Fruit fly (Drosophila melanogaster) whole organism, embryonic: ENCODE data around the gene RpS2.
A peak's percentile ranks its signal among the peaks of the same experiment; 100 is the strongest.

Source experiments
- Abd-B ChIP-seq: fragments of 200-800 bp; sonication (Bioruptor generic); optimal IDR thresholded peaks from 2 replicates; lab custom pipeline; 2018; ENCODE audit warnings: missing biosample characterization, mild to moderate bottlenecking, missing genetic modification characterization, moderate library complexity
- Antp ChIP-seq: fragments of 200-800 bp; sonication (Bioruptor generic); optimal IDR thresholded peaks from 3 replicates; lab custom pipeline; 2016; ENCODE audit warnings: missing biosample characterization, missing genetic modification characterization
- Asciz ChIP-seq: fragments of 200-800 bp; sonication (Bioruptor generic); optimal IDR thresholded peaks from 2 replicates; lab custom pipeline; 2017; ENCODE audit warnings: missing biosample characterization, mild to moderate bottlenecking, missing genetic modification characterization, missing genetic modification reagents
- Awh ChIP-seq: fragments of 200-800 bp; sonication (Bioruptor generic); IDR thresholded peaks from 2 replicates; pipeline ENCODE4, ENCODE4 v1.3.6; 2022; ENCODE audit warnings: missing biosample characterization, missing genetic modification characterization
- CG10147 ChIP-seq: fragments of 200-800 bp; sonication (Bioruptor generic); optimal IDR thresholded peaks from 2 replicates; lab custom pipeline; 2019; ENCODE audit warnings: missing biosample characterization, mild to moderate bottlenecking, missing genetic modification characterization, moderate library complexity
- CG10565 ChIP-seq: fragments of 200-800 bp; sonication (Bioruptor generic); optimal IDR thresholded peaks from 3 replicates; lab custom pipeline; 2016; ENCODE audit warnings: missing biosample characterization, mild to moderate bottlenecking, missing genetic modification characterization
- CG11504 ChIP-seq: fragments of 200-800 bp; sonication (Bioruptor generic); optimal IDR thresholded peaks from 3 replicates; lab custom pipeline; 2019; ENCODE audit warnings: missing biosample characterization, mild to moderate bottlenecking, missing genetic modification characterization, moderate library complexity
- CG12155 ChIP-seq: fragments of 200-800 bp; sonication (Bioruptor generic); optimal IDR thresholded peaks from 3 replicates; lab custom pipeline; 2016; ENCODE audit warnings: missing biosample characterization, missing genetic modification characterization
- CG12219 ChIP-seq: fragments of 200-800 bp; sonication (Bioruptor generic); optimal IDR thresholded peaks from 3 replicates; lab custom pipeline; 2018; ENCODE audit warnings: missing biosample characterization, mild to moderate bottlenecking, missing genetic modification characterization
- CG12659 ChIP-seq: fragments of 200-800 bp; sonication (Bioruptor generic); optimal IDR thresholded peaks from 3 replicates; lab custom pipeline; 2017; ENCODE audit warnings: mild to moderate bottlenecking, missing biosample characterization, missing genetic modification reagents, missing genetic modification characterization
- CG14441 ChIP-seq: fragments of 200-800 bp; sonication (Bioruptor generic); IDR thresholded peaks from 2 replicates; pipeline ENCODE4 v1.3.6; 2022; ENCODE audit warnings: missing biosample characterization, missing genetic modification characterization
- CG14860 ChIP-seq: fragments of 200-800 bp; sonication (Bioruptor generic); IDR thresholded peaks from 3 replicates; pipeline ENCODE4 v1.3.6; 2022; ENCODE audit warnings: missing biosample characterization, missing genetic modification characterization; ENCODE audit not compliant: partially characterized antibody
- CG16815 ChIP-seq: fragments of 200-800 bp; sonication (Bioruptor generic); optimal IDR thresholded peaks from 3 replicates; lab custom pipeline; 2017; ENCODE audit warnings: missing biosample characterization, mild to moderate bottlenecking, missing genetic modification characterization
- CG17568 ChIP-seq: fragments of 200-800 bp; sonication (Bioruptor generic); optimal IDR thresholded peaks from 2 replicates; lab custom pipeline; 2018; ENCODE audit warnings: missing biosample characterization, mild to moderate bottlenecking, missing genetic modification characterization, moderate library complexity
- CG17829 ChIP-seq: fragments of 200-800 bp; optimal IDR thresholded peaks from 2 replicates; lab custom pipeline; 2019; ENCODE audit warnings: missing biosample characterization, mild to moderate bottlenecking, missing genetic modification characterization, moderate library complexity
- CG18011 ChIP-seq: fragments of 200-800 bp; sonication (Bioruptor generic); optimal IDR thresholded peaks from 2 replicates; lab custom pipeline; 2017; ENCODE audit warnings: missing biosample characterization, missing genetic modification characterization, mild to moderate bottlenecking, moderate library complexity, missing genotype
- CG2678 ChIP-seq: fragments of 200-800 bp; sonication (Bioruptor generic); optimal IDR thresholded peaks from 3 replicates; lab custom pipeline; 2019; ENCODE audit warnings: missing biosample characterization, mild to moderate bottlenecking, missing genetic modification characterization, moderate library complexity
- CG2712 ChIP-seq: fragments of 200-800 bp; optimal IDR thresholded peaks from 3 replicates; lab custom pipeline; 2019; ENCODE audit warnings: missing biosample characterization, mild to moderate bottlenecking, missing genetic modification characterization, moderate library complexity
- CG30403 ChIP-seq: fragments of 200-800 bp; sonication (Bioruptor generic); optimal IDR thresholded peaks from 3 replicates; lab custom pipeline; 2016; ENCODE audit warnings: missing biosample characterization, missing genetic modification characterization
- CG31365 ChIP-seq: fragments of 200-800 bp; sonication (Bioruptor generic); optimal IDR thresholded peaks from 2 replicates; lab custom pipeline; 2018; ENCODE audit warnings: missing biosample characterization, mild to moderate bottlenecking, missing genetic modification characterization
- CG32767 ChIP-seq: fragments of 200-800 bp; sonication (Bioruptor generic); IDR thresholded peaks from 2 replicates; pipeline ENCODE4 v1.3.6; 2022; ENCODE audit warnings: missing biosample characterization, missing genetic modification characterization
- CG42726 ChIP-seq: fragments of 200-800 bp; sonication (Bioruptor generic); IDR thresholded peaks from 2 replicates; pipeline ENCODE4 v1.3.6; 2022; ENCODE audit warnings: missing biosample characterization, missing genetic modification characterization; ENCODE audit not compliant: partially characterized antibody
- CG6654 ChIP-seq: fragments of 200-800 bp; sonication (Bioruptor generic); optimal IDR thresholded peaks from 2 replicates; lab custom pipeline; 2017; ENCODE audit warnings: missing biosample characterization, mild to moderate bottlenecking, missing genetic modification characterization
- CG7357 ChIP-seq: fragments of 200-800 bp; sonication (Bioruptor generic); IDR thresholded peaks from 3 replicates; pipeline ENCODE4 v1.3.6; 2022; ENCODE audit warnings: missing biosample characterization, missing genetic modification characterization
- CG8089 ChIP-seq: fragments of 200-800 bp; sonication (Bioruptor generic); optimal IDR thresholded peaks from 3 replicates; lab custom pipeline; 2016; ENCODE audit warnings: missing biosample characterization, missing genetic modification characterization
- CG8924 ChIP-seq: fragments of 200-800 bp; optimal IDR thresholded peaks from 3 replicates; lab custom pipeline; 2019; ENCODE audit warnings: missing biosample characterization, mild to moderate bottlenecking, missing genetic modification characterization, moderate library complexity
- CG9727 ChIP-seq: fragments of 200-800 bp; sonication (Bioruptor generic); optimal IDR thresholded peaks from 3 replicates; lab custom pipeline; 2017; ENCODE audit warnings: missing biosample characterization, mild to moderate bottlenecking, missing genetic modification characterization
- CG9797 ChIP-seq: fragments of 200-800 bp; sonication (Bioruptor generic); optimal IDR thresholded peaks from 3 replicates; lab custom pipeline; 2018; ENCODE audit warnings: missing biosample characterization, mild to moderate bottlenecking, missing genetic modification characterization
- CG9932 ChIP-seq: fragments of 200-800 bp; sonication (Bioruptor generic); IDR thresholded peaks from 2 replicates; pipeline ENCODE4 v1.3.6; 2022; ENCODE audit warnings: missing biosample characterization, missing genetic modification characterization
- HmgZ ChIP-seq: fragments of 200-800 bp; sonication (Bioruptor generic); optimal IDR thresholded peaks from 2 replicates; lab custom pipeline; 2018; ENCODE audit warnings: missing biosample characterization, mild to moderate bottlenecking, missing genetic modification characterization
- Lim3 ChIP-seq: fragments of 200-800 bp; sonication (Bioruptor generic); IDR thresholded peaks from 2 replicates; pipeline ENCODE4 v1.3.6; 2022; ENCODE audit warnings: missing biosample characterization, missing genetic modification characterization
- MTF-1 ChIP-seq: fragments of 200-800 bp; sonication (Bioruptor generic); optimal IDR thresholded peaks from 2 replicates; lab custom pipeline; 2018; ENCODE audit warnings: missing biosample characterization, mild to moderate bottlenecking, missing genetic modification characterization, borderline replicate concordance
- Oaz ChIP-seq: fragments of 200-800 bp; sonication (Bioruptor generic); IDR thresholded peaks from 2 replicates; pipeline ENCODE4 v1.3.6; 2022; ENCODE audit warnings: missing biosample characterization, missing genetic modification characterization
- Rfx ChIP-seq: fragments of 200-800 bp; sonication (Bioruptor generic); IDR thresholded peaks from 2 replicates; pipeline ENCODE4 v1.3.6; 2022; ENCODE audit warnings: missing biosample characterization, missing genetic modification characterization
- Scr ChIP-seq: fragments of 200-800 bp; sonication (Bioruptor generic); IDR thresholded peaks from 2 replicates; pipeline ENCODE4 v1.3.6; 2022; ENCODE audit warnings: missing biosample characterization, missing genetic modification characterization; ENCODE audit not compliant: partially characterized antibody
- Sry-δ ChIP-seq: fragments of 200-800 bp; sonication (Bioruptor generic); optimal IDR thresholded peaks from 2 replicates; lab custom pipeline; 2016; ENCODE audit warnings: missing biosample characterization, missing genetic modification characterization
- Ssrp ChIP-seq: fragments of 200-800 bp; sonication (Bioruptor generic); optimal IDR thresholded peaks from 2 replicates; lab custom pipeline; 2018; ENCODE audit warnings: missing biosample characterization, mild to moderate bottlenecking, missing genetic modification characterization, moderate library complexity
- Xrp1 ChIP-seq: fragments of 200-800 bp; sonication (Bioruptor generic); IDR thresholded peaks from 2 replicates; pipeline ENCODE4 v1.3.6; 2022; ENCODE audit warnings: missing biosample characterization, missing genetic modification characterization
- bcd ChIP-seq: fragments of 200-800 bp; sonication (Bioruptor generic); optimal IDR thresholded peaks from 2 replicates; lab custom pipeline; 2017; ENCODE audit warnings: missing biosample characterization, mild to moderate bottlenecking, missing genetic modification characterization
- cato ChIP-seq: fragments of 200-800 bp; sonication (Bioruptor generic); optimal IDR thresholded peaks from 2 replicates; lab custom pipeline; 2016; ENCODE audit warnings: missing biosample characterization, missing genetic modification characterization, borderline replicate concordance
- chif ChIP-seq, 2 experiments: fragments of 200-800 bp; sonication (Bioruptor generic); optimal IDR thresholded peaks; 3 replicates each; lab custom pipeline; 2016; ENCODE audit warnings: missing biosample characterization in 2 of 2, missing genetic modification characterization in 2 of 2
- ci ChIP-seq: fragments of 200-800 bp; sonication (Bioruptor generic); IDR thresholded peaks from 3 replicates; pipeline ENCODE4 v1.3.6; 2022; ENCODE audit warnings: missing biosample characterization, missing genetic modification characterization
- da ChIP-seq: fragments of 200-800 bp; sonication (Bioruptor generic); optimal IDR thresholded peaks from 2 replicates; lab custom pipeline; 2016; ENCODE audit warnings: missing biosample characterization, missing genetic modification characterization
- exex ChIP-seq: fragments of 200-800 bp; sonication (Bioruptor generic); optimal IDR thresholded peaks from 4 replicates; lab custom pipeline; 2018; ENCODE audit warnings: missing biosample characterization, mild to moderate bottlenecking, missing genetic modification characterization, moderate library complexity
- gem ChIP-seq: fragments of 200-800 bp; sonication (Bioruptor generic); optimal IDR thresholded peaks from 2 replicates; lab custom pipeline; 2019; ENCODE audit warnings: missing biosample characterization, mild to moderate bottlenecking, missing genetic modification characterization, moderate library complexity
- kni ChIP-seq: fragments of 200-800 bp; sonication (Bioruptor generic); optimal IDR thresholded peaks from 3 replicates; lab custom pipeline; 2017; ENCODE audit warnings: mild to moderate bottlenecking, missing biosample characterization, missing genetic modification reagents, missing genetic modification characterization
- mld ChIP-seq: fragments of 200-800 bp; sonication (Bioruptor generic); IDR thresholded peaks from 3 replicates; pipeline ENCODE4 v1.3.6; 2022; ENCODE audit warnings: missing biosample characterization, missing genetic modification characterization; ENCODE audit not compliant: partially characterized antibody
- pnt ChIP-seq: fragments of 200-800 bp; sonication (Bioruptor generic); optimal IDR thresholded peaks from 3 replicates; lab custom pipeline; 2016; ENCODE audit warnings: missing biosample characterization, missing genetic modification characterization
- ssp ChIP-seq: fragments of 200-800 bp; sonication (Bioruptor generic); IDR thresholded peaks from 2 replicates; pipeline ENCODE4 v1.3.6; 2022; ENCODE audit warnings: missing biosample characterization, missing genetic modification characterization
- tin ChIP-seq: fragments of 200-800 bp; sonication (Bioruptor generic); optimal IDR thresholded peaks from 3 replicates; lab custom pipeline; 2016; ENCODE audit warnings: missing biosample characterization, missing genetic modification characterization

RpS2 gene

DNA sequence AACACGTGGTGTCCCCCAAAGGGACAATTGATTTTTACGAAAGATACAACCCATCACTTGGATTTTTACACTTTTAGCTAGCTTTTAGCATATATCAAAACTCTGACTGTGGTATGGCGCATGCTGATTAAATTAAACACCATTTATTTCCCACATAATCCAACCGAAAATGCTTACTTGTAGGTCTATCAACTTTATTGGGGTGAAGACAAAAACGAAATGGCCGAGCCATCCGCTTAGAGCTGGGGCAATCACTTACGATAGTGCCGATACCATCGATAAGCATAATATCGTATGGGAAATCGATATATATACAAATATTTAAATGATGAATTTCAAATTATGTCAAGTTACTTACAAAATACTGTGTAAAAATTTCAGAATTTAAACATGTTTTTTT is at the start of gene RpS2 (continued):
- TF ChIP-seq CG11504 (tag; lab: Kevin White, UChicago) = no peak
- peak; percentile 3 for TF ChIP-seq CG12219 (GFP tag; lab: Kevin White, UChicago)
- peak; percentile 31 for TF ChIP-seq exex (tag; lab: Kevin White, UChicago)
- TF ChIP-seq cato (GFP tag; lab: Kevin White, UChicago) = no peak
- TF ChIP-seq CG12155 (GFP tag; lab: Kevin White, UChicago) = peak; percentile 18
- no peak for TF ChIP-seq CG16815 (GFP tag; lab: Kevin White, UChicago)
- TF ChIP-seq gem (tag; lab: Kevin White, UChicago) = peak; percentile 30
- peak; percentile 34 for TF ChIP-seq CG9797 (GFP tag; lab: Kevin White, UChicago)
- TF ChIP-seq CG10147 (GFP tag; lab: Kevin White, UChicago) = peak; percentile 5
- peak; percentile 99 for TF ChIP-seq CG42726 (GFP tag; lab: Robert Waterston, UW)
- no peak for TF ChIP-seq da
- TF ChIP-seq Ssrp (tag; lab: Kevin White, UChicago) = no peak
- TF ChIP-seq CG30403 (GFP tag; lab: Kevin White, UChicago) = peak; percentile 38
- TF ChIP-seq tin (GFP tag; lab: Kevin White, UChicago) = no peak
- peak; percentile 75 for TF ChIP-seq HmgZ (tag; lab: Kevin White, UChicago)
- peak; percentile 29 for TF ChIP-seq CG8924 (tag; lab: Kevin White, UChicago)
- TF ChIP-seq bcd (GFP tag; lab: Kevin White, UChicago) = peak; percentile 9
- no peak for TF ChIP-seq CG6654 (GFP tag; lab: Kevin White, UChicago)
- no peak for TF ChIP-seq Abd-B (GFP tag; lab: Kevin White, UChicago)
- TF ChIP-seq Antp (GFP tag; lab: Kevin White, UChicago) = no peak
- no peak for TF ChIP-seq Lim3
- TF ChIP-seq ci = peak; percentile 69; the same call in 2 of the 3 replicates
- no peak for TF ChIP-seq CG31365 (tag; lab: Kevin White, UChicago)
- TF ChIP-seq CG8089 (GFP tag; lab: Kevin White, UChicago) = no peak
- TF ChIP-seq CG17829 (tag; lab: Kevin White, UChicago) = no peak
- no peak for TF ChIP-seq Xrp1
- TF ChIP-seq MTF-1 (GFP tag; lab: Kevin White, UChicago) = peak; percentile 2
- peak; percentile 67 for TF ChIP-seq Rfx (GFP tag; lab: Robert Waterston, UW)
- TF ChIP-seq Oaz (GFP tag; lab: Robert Waterston, UW) = no peak
- no peak for TF ChIP-seq CG10565 (GFP tag; lab: Kevin White, UChicago)
- TF ChIP-seq CG2678 = peak; percentile 42
- peak; percentile 90 for TF ChIP-seq Sry-δ
- TF ChIP-seq CG32767 = no peak
- TF ChIP-seq Scr (GFP tag; lab: Robert Waterston, UW) = peak; percentile 99
- TF ChIP-seq CG9727 (GFP tag; lab: Kevin White, UChicago) = peak; percentile 26
- peak; percentile 38 for TF ChIP-seq kni (GFP tag; lab: Kevin White, UChicago)
- no peak for TF ChIP-seq CG7357 (GFP tag; lab: Robert Waterston, UW)
- TF ChIP-seq CG14860 (GFP tag; lab: Robert Waterston, UW) = peak; percentile 98
- TF ChIP-seq CG12659 = peak; percentile 82
- no peak for TF ChIP-seq ssp (GFP tag; lab: Robert Waterston, UW)
- TF ChIP-seq chif (GFP tag; optimal IDR thresholded peaks at IDR 0.05; lab: Kevin White, UChicago) = peak in 1 of 2 experiments; percentile 24
- no peak for TF ChIP-seq CG2712 (tag; lab: Kevin White, UChicago)
- TF ChIP-seq Awh (GFP tag; lab: Robert Waterston, UW) = no peak
- TF ChIP-seq CG18011 = no peak
- no peak for TF ChIP-seq pnt
- peak; percentile 46 for TF ChIP-seq CG17568 (GFP tag; lab: Kevin White, UChicago)
- no peak for TF ChIP-seq CG14441 (GFP tag; lab: Robert Waterston, UW)
- TF ChIP-seq CG9932 (GFP tag; lab: Robert Waterston, UW) = peak; percentile 77
- peak; percentile 98 for TF ChIP-seq mld (GFP tag; lab: Robert Waterston, UW)
- peak; percentile 11 for TF ChIP-seq Asciz
